Worm (Caenorhabditis elegans): ENCODE results near the gene srab-18.

- no peak for TF ChIP-seq nhr-11 (tag; optimal IDR thresholded peaks at IDR 0.05)
- no peak for TF ChIP-seq alr-1 (tag; optimal IDR thresholded peaks at IDR 0.05; ENCODE audit: borderline replicate concordance)
- no peak for TF ChIP-seq zag-1 (tag; optimal IDR thresholded peaks at IDR 0.05)
- no peak for TF ChIP-seq pqm-1 (tag; optimal IDR thresholded peaks at IDR 0.05)
- TF ChIP-seq nhr-28 (tag; optimal IDR thresholded peaks at IDR 0.05), result no peak
- no peak for TF ChIP-seq nhr-77 (tag; optimal IDR thresholded peaks at IDR 0.05)
- no peak for TF ChIP-seq nhr-76 (tag; optimal IDR thresholded peaks at IDR 0.05)
- no peak for TF ChIP-seq tbx-2 (tag; optimal IDR thresholded peaks at IDR 0.05)
- TF ChIP-seq sox-4 (tag; optimal IDR thresholded peaks at IDR 0.05), result no peak
These were observed 43.8 kb upstream of the srab-18 start, which contains the start of gene mec-9 for ce11 chrV:9915021-9915420.
